Worm (Caenorhabditis elegans) whole organism, young adult: Measurements from ENCODE around the gene nspb-11.

Source experiments
- B0019.2 ChIP-seq: fragments of 200-800 bp; sonication (Bioruptor generic); conservative IDR thresholded peaks from 2 replicates; pipeline ENCODE4 v1.3.6; 2022; ENCODE audit warnings: missing genetic modification reagents, missing genetic modification characterization, missing compliant biosample characterization
- B0261.1 ChIP-seq: sonication (generic microtip); optimal IDR thresholded peaks from 2 replicates; lab custom pipeline; 2016; ENCODE audit warnings: mild to moderate bottlenecking, missing genetic modification characterization, moderate library complexity, missing compliant biosample characterization
- B0336.3 ChIP-seq: fragments of 200-800 bp; sonication (Bioruptor generic); IDR thresholded peaks from 2 replicates; pipeline ENCODE4 v1.3.6; 2022; ENCODE audit warnings: missing genetic modification characterization, missing compliant biosample characterization
- D2030.7 ChIP-seq: fragments of 200-800 bp; sonication (Bioruptor generic); IDR thresholded peaks from 2 replicates; pipeline ENCODE4 v1.3.6; 2022; ENCODE audit warnings: missing genetic modification reagents, missing genetic modification characterization, missing compliant biosample characterization
- F10E7.11 ChIP-seq: sonication (generic microtip); optimal IDR thresholded peaks from 2 replicates; lab custom pipeline; 2017; ENCODE audit warnings: mild to moderate bottlenecking, missing genetic modification characterization, moderate library complexity, missing compliant biosample characterization
- F37B4.10 ChIP-seq: fragments of 200-800 bp; sonication (Bioruptor generic); IDR thresholded peaks from 2 replicates; pipeline ENCODE4 v1.3.6; 2022; ENCODE audit warnings: missing genetic modification characterization, missing compliant biosample characterization
- F57A8.1 ChIP-seq: fragments of 200-800 bp; sonication (Bioruptor generic); optimal IDR thresholded peaks from 2 replicates; lab custom pipeline; 2018; ENCODE audit warnings: mild to moderate bottlenecking, missing genetic modification characterization, moderate library complexity, missing compliant biosample characterization
- K11D2.4 ChIP-seq: fragments of 200-800 bp; sonication (Bioruptor generic); IDR thresholded peaks from 2 replicates; pipeline ENCODE4 v1.3.6; 2022; ENCODE audit warnings: missing genetic modification reagents, missing genetic modification characterization, missing compliant biosample characterization
- T26A5.8 ChIP-seq: sonication (generic microtip); optimal IDR thresholded peaks from 2 replicates; lab custom pipeline; 2016; ENCODE audit warnings: missing genetic modification characterization, missing compliant biosample characterization
- Y53G8AR.9 ChIP-seq: fragments of 200-800 bp; sonication (Bioruptor generic); conservative IDR thresholded peaks from 2 replicates; pipeline ENCODE4 v1.3.6; 2022; ENCODE audit warnings: missing genetic modification reagents, missing genetic modification characterization, missing compliant biosample characterization
- Y56A3A.18 ChIP-seq: fragments of 200-800 bp; sonication (Bioruptor generic); IDR thresholded peaks from 2 replicates; pipeline ENCODE4 v1.3.6; 2022; ENCODE audit warnings: missing genetic modification reagents, missing genetic modification characterization, missing compliant biosample characterization
- Y67H2A.10 ChIP-seq: fragments of 200-800 bp; sonication (Bioruptor generic); conservative IDR thresholded peaks from 2 replicates; pipeline ENCODE4 v1.3.6; 2022; ENCODE audit warnings: missing genetic modification reagents, missing genetic modification characterization, missing compliant biosample characterization
- Y95B8A.8 ChIP-seq: fragments of 200-800 bp; sonication (Bioruptor generic); IDR thresholded peaks from 2 replicates; pipeline ENCODE4 v1.3.6; 2022; ENCODE audit warnings: missing genetic modification reagents, missing genetic modification characterization, missing compliant biosample characterization
- ZK185.1 ChIP-seq: sonication (generic microtip); optimal IDR thresholded peaks from 2 replicates; lab custom pipeline; 2016; ENCODE audit warnings: mild to moderate bottlenecking, missing genetic modification characterization, missing compliant biosample characterization; ENCODE audit not compliant: poor library complexity, severe bottlenecking
- ama-1 ChIP-seq, 3 experiments: fragments of 150-350 bp in 1 of 3; sonication (generic microtip) in 2 of 3; optimal IDR thresholded peaks; 2 replicates each; lab custom pipeline; 2014 to 2018; ENCODE audit warnings: missing biosample characterization in 2 of 3, missing genetic modification characterization in 2 of 3, missing genetic modification reagents in 2 of 3
- aptf-3 ChIP-seq: fragments of 200-800 bp; sonication (Bioruptor generic); IDR thresholded peaks from 2 replicates; pipeline ENCODE4 v1.3.6; 2022; ENCODE audit warnings: missing genetic modification characterization, missing compliant biosample characterization
- atf-7 ChIP-seq: sonication (generic microtip); optimal IDR thresholded peaks from 2 replicates; lab custom pipeline; 2017; ENCODE audit warnings: mild to moderate bottlenecking, missing genetic modification characterization, missing compliant biosample characterization
- attf-3 ChIP-seq: fragments of 200-800 bp; sonication (Bioruptor generic); conservative IDR thresholded peaks from 2 replicates; pipeline ENCODE4 v1.3.6; 2022; ENCODE audit warnings: missing genetic modification reagents, missing genetic modification characterization, missing compliant biosample characterization
- attf-6 ChIP-seq: fragments of 200-800 bp; sonication (Bioruptor generic); IDR thresholded peaks from 2 replicates; pipeline ENCODE4 v1.3.6; 2022; ENCODE audit warnings: missing genetic modification reagents, missing genetic modification characterization, missing compliant biosample characterization
- bed-2 ChIP-seq: fragments of 200-800 bp; sonication (Bioruptor generic); IDR thresholded peaks from 2 replicates; pipeline ENCODE4 v1.3.6; 2022; ENCODE audit warnings: missing genetic modification reagents, missing genetic modification characterization, missing compliant biosample characterization
- cebp-2 ChIP-seq: fragments of 200-800 bp; sonication (Bioruptor generic); IDR thresholded peaks from 2 replicates; pipeline ENCODE4 v1.3.6; 2022; ENCODE audit warnings: missing genetic modification characterization, missing compliant biosample characterization
- ceh-58 ChIP-seq: fragments of 200-800 bp; sonication (Bioruptor generic); IDR thresholded peaks from 2 replicates; pipeline ENCODE4 v1.3.6; 2022; ENCODE audit warnings: missing genetic modification characterization, missing compliant biosample characterization
- dpff-1 ChIP-seq: sonication (generic microtip); optimal IDR thresholded peaks from 2 replicates; lab custom pipeline; 2017; ENCODE audit warnings: mild to moderate bottlenecking, missing genetic modification characterization, missing compliant biosample characterization
- dpl-1 ChIP-seq: fragments of 150-350 bp; optimal IDR thresholded peaks from 2 replicates; lab custom pipeline; 2014; ENCODE audit warnings: missing biosample characterization, missing genetic modification reagents, missing genetic modification characterization
- efl-1 ChIP-seq: fragments of 150-350 bp; optimal IDR thresholded peaks from 2 replicates; lab custom pipeline; 2014; ENCODE audit warnings: missing biosample characterization, missing genetic modification reagents, missing genetic modification characterization
- ekl-4 ChIP-seq: fragments of 200-800 bp; sonication (Bioruptor generic); IDR thresholded peaks from 2 replicates; pipeline ENCODE4 v1.3.6; 2022; ENCODE audit warnings: missing genetic modification reagents, missing genetic modification characterization, missing compliant biosample characterization
- hlh-26 ChIP-seq: fragments of 200-800 bp; sonication (Bioruptor generic); conservative IDR thresholded peaks from 2 replicates; pipeline ENCODE4 v1.3.6; 2022; ENCODE audit warnings: missing genetic modification reagents, missing genetic modification characterization, missing compliant biosample characterization
- let-526 ChIP-seq: fragments of 200-800 bp; sonication (Bioruptor generic); IDR thresholded peaks from 2 replicates; pipeline ENCODE4 v1.3.6; 2022; ENCODE audit warnings: missing genetic modification reagents, missing genetic modification characterization, missing compliant biosample characterization
- lir-1 ChIP-seq: fragments of 200-800 bp; sonication (Bioruptor generic); conservative IDR thresholded peaks from 2 replicates; pipeline ENCODE4 v1.3.6; 2022; ENCODE audit warnings: missing genetic modification reagents, missing genetic modification characterization, missing compliant biosample characterization
- lsy-27 ChIP-seq: sonication (generic microtip); optimal IDR thresholded peaks from 2 replicates; lab custom pipeline; 2017; ENCODE audit warnings: missing genetic modification characterization, mild to moderate bottlenecking, missing compliant biosample characterization, antibody characterized with exemption, missing genotype, borderline replicate concordance; ENCODE audit not compliant: insufficient read depth
- madf-10 ChIP-seq: sonication (generic microtip); optimal IDR thresholded peaks from 2 replicates; lab custom pipeline; 2016; ENCODE audit warnings: mild to moderate bottlenecking, missing genetic modification characterization, missing compliant biosample characterization
- mcd-1 ChIP-seq: fragments of 200-800 bp; sonication (Bioruptor generic); IDR thresholded peaks from 2 replicates; pipeline ENCODE4 v1.3.6; 2022; ENCODE audit warnings: missing genetic modification reagents, missing genetic modification characterization, missing compliant biosample characterization
- mel-28 ChIP-seq: sonication (generic microtip); optimal IDR thresholded peaks from 2 replicates; lab custom pipeline; 2016; ENCODE audit warnings: borderline replicate concordance, mild to moderate bottlenecking, missing genetic modification characterization, missing compliant biosample characterization
- mes-4 ChIP-seq: sonication (generic microtip); optimal IDR thresholded peaks from 2 replicates; lab custom pipeline; 2016; ENCODE audit warnings: missing genotype, missing genetic modification characterization, missing compliant biosample characterization
- mxl-1 ChIP-seq: sonication (generic microtip); optimal IDR thresholded peaks from 2 replicates; lab custom pipeline; 2016; ENCODE audit warnings: missing genetic modification characterization, missing compliant biosample characterization
- nhr-120 ChIP-seq: fragments of 200-800 bp; sonication (Bioruptor generic); IDR thresholded peaks from 2 replicates; pipeline ENCODE4 v1.3.6; 2022; ENCODE audit warnings: missing genetic modification characterization, missing compliant biosample characterization
- nhr-80 ChIP-seq: sonication (generic microtip); optimal IDR thresholded peaks from 2 replicates; lab custom pipeline; 2016; ENCODE audit warnings: missing genetic modification characterization, missing compliant biosample characterization
- nhr-90 ChIP-seq: sonication (generic microtip); optimal IDR thresholded peaks from 2 replicates; lab custom pipeline; 2016; ENCODE audit warnings: missing genotype, mild to moderate bottlenecking, missing genetic modification characterization, missing compliant biosample characterization
- pbrm-1 ChIP-seq: fragments of 200-800 bp; sonication (Bioruptor generic); IDR thresholded peaks from 2 replicates; pipeline ENCODE4 v1.3.6; 2022; ENCODE audit warnings: missing genetic modification reagents, missing genetic modification characterization, missing compliant biosample characterization
- pha-4 ChIP-seq: fragments of 150-350 bp; sonication (generic microtip); optimal IDR thresholded peaks from 2 replicates; lab custom pipeline; 2014; ENCODE audit warnings: missing biosample characterization, missing genetic modification reagents, missing genetic modification characterization
- rec-8 ChIP-seq, 2 experiments: sonication (generic microtip); optimal IDR thresholded peaks; 2 replicates each; lab custom pipeline; 2016; ENCODE audit warnings: mild to moderate bottlenecking in 2 of 2, missing genetic modification characterization in 2 of 2, missing genetic modification reagents in 2 of 2, missing genotype in 2 of 2, missing biosample characterization in 1 of 2, missing compliant biosample characterization in 1 of 2, moderate library complexity in 1 of 2
- sea-2 ChIP-seq: fragments of 200-800 bp; sonication (Bioruptor generic); IDR thresholded peaks from 2 replicates; pipeline ENCODE4 v1.3.6; 2022; ENCODE audit warnings: missing genetic modification characterization, missing compliant biosample characterization
- snpc-4 ChIP-seq, 5 experiments: fragments of 150-350 bp in 1 of 5; sonication (generic microtip) in 4 of 5; optimal IDR thresholded peaks; 2 replicates each; lab custom pipeline; 2014 to 2018; ENCODE audit warnings: missing genetic modification characterization in 5 of 5, missing biosample characterization in 3 of 5, antibody characterized with exemption in 2 of 5, mild to moderate bottlenecking in 2 of 5, missing compliant biosample characterization in 2 of 5, missing genotype in 2 of 5, moderate library complexity in 2 of 5, missing genetic modification reagents in 1 of 5
- xnd-1 ChIP-seq: sonication (generic microtip); optimal IDR thresholded peaks from 2 replicates; lab custom pipeline; 2016; ENCODE audit warnings: missing genotype, missing genetic modification reagents, missing genetic modification characterization, missing compliant biosample characterization
- ztf-22 ChIP-seq: fragments of 200-800 bp; sonication (Bioruptor generic); optimal IDR thresholded peaks from 2 replicates; lab custom pipeline; 2018; ENCODE audit warnings: mild to moderate bottlenecking, missing genetic modification characterization, moderate library complexity, missing compliant biosample characterization
- ztf-25 ChIP-seq: fragments of 200-800 bp; sonication (Bioruptor generic); IDR thresholded peaks from 2 replicates; pipeline ENCODE4 v1.3.6; 2022; ENCODE audit warnings: missing genetic modification reagents, missing genetic modification characterization, missing compliant biosample characterization
- ztf-26 ChIP-seq: sonication (generic microtip); optimal IDR thresholded peaks from 2 replicates; lab custom pipeline; 2017; ENCODE audit warnings: missing genetic modification characterization, missing compliant biosample characterization
- ztf-3 ChIP-seq: fragments of 200-800 bp; sonication (Bioruptor generic); optimal IDR thresholded peaks from 2 replicates; lab custom pipeline; 2018; ENCODE audit warnings: mild to moderate bottlenecking, missing genetic modification characterization, missing compliant biosample characterization

The nspb-11 gene

ce11 chrII:12880406-12880805 lies 26.8 kb upstream of the nspb-11 start, which contains the start of gene F35C5.1 (continued):
- TF ChIP-seq D2030.7 (peak; percentile 78), Y56A3A.18 (GFP tag; lab: Robert Waterston, UW) (no peak), lir-1 (GFP tag; lab: Robert Waterston, UW) (no peak), xnd-1 (tag; lab: Kevin White, UChicago) (peak; percentile 88), mcd-1 (GFP tag; lab: Robert Waterston, UW) (peak; percentile 43; the same call in 1 of the 2 replicates), K11D2.4 (GFP tag; lab: Robert Waterston, UW) (no peak), dpff-1 (no peak), let-526 (GFP tag; lab: Robert Waterston, UW) (no peak), attf-6 (GFP tag; lab: Robert Waterston, UW) (no peak), ama-1 (optimal IDR thresholded peaks at IDR 0.05; lab: Kevin White, UChicago) (no peak), ama-1 (GFP tag; optimal IDR thresholded peaks at IDR 0.05; lab: Kevin White, UChicago) (no peak), mes-4 (no peak), pha-4 (no peak), ztf-26 (tag; lab: Kevin White, UChicago) (no peak), bed-2 (GFP tag; lab: Robert Waterston, UW) (no peak), pbrm-1 (0 out of 2 replicates have a peak, but pooled peaks have one; percentile 15), B0336.3 (GFP tag; lab: Robert Waterston, UW) (no peak), cebp-2 (GFP tag; lab: Robert Waterston, UW) (no peak), B0261.1 (no peak), dpl-1 (GFP tag; lab: Kevin White, UChicago) (peak; percentile 76), B0019.2 (GFP tag; lab: Robert Waterston, UW) (no peak; the same call in 1 of the 2 replicates), ztf-3 (GFP tag; lab: Kevin White, UChicago) (no peak), nhr-120 (GFP tag; lab: Robert Waterston, UW) (no peak), ztf-22 (GFP tag; lab: Kevin White, UChicago) (no peak), F57A8.1 (GFP tag; lab: Kevin White, UChicago) (no peak), ZK185.1 (tag; lab: Kevin White, UChicago) (no peak), efl-1 (GFP tag; lab: Kevin White, UChicago) (peak; percentile 87), Y67H2A.10 (GFP tag; lab: Robert Waterston, UW) (no peak), attf-3 (0 out of 2 replicates have a peak, but pooled peaks have one; percentile 18), madf-10 (tag; lab: Kevin White, UChicago) (no peak), mel-28 (no peak), F37B4.10 (GFP tag; lab: Robert Waterston, UW) (no peak), sea-2 (no peak), ceh-58 (GFP tag; lab: Robert Waterston, UW) (no peak), mxl-1 (tag; lab: Kevin White, UChicago) (no peak), rec-8 (tag; optimal IDR thresholded peaks at IDR 0.05; lab: Kevin White, UChicago) (no peak), hlh-26 (GFP tag; lab: Robert Waterston, UW) (no peak), atf-7 (tag; lab: Kevin White, UChicago) (no peak), F10E7.11 (tag; lab: Kevin White, UChicago) (no peak), aptf-3 (no peak), Y95B8A.8 (GFP tag; lab: Robert Waterston, UW) (0 out of 2 replicates have a peak, but pooled peaks have one; percentile 46), Y53G8AR.9 (GFP tag; lab: Robert Waterston, UW) (no peak), T26A5.8 (tag; lab: Kevin White, UChicago) (no peak), snpc-4 (GFP tag; optimal IDR thresholded peaks at IDR 0.05; lab: Kevin White, UChicago) (peak; percentile 24), snpc-4 (tag; optimal IDR thresholded peaks at IDR 0.05; lab: Kevin White, UChicago) (peak in 2 of 4 experiments; percentile 18 to 30), nhr-90 (no peak), ztf-25 (GFP tag; lab: Robert Waterston, UW) (no peak), nhr-80 (no peak), lsy-27 (tag; lab: Kevin White, UChicago) (no peak), ekl-4 (no peak)
